Fruit fly (Drosophila melanogaster): ENCODE results near the gene CG17350.

The CG17350 gene

DNA sequence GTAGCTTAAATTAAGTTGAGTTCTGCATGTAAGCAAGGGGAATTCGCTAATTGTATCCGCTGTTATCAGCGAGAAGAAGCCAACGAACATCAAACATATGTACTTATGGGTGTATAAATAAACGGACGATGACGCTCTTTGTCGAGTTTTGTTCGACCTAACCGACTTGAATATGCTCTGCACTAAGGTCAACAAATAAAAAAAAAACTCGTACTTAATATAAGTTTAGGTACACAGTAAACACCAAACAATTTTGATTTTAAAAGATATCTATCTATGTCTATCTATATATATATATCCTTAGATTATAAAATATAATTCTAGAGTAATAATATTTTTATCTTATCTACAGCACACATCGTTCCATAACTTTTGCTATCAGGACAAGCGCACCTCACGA, 16.1 kb upstream of the CG17350 start (continued):
- TF ChIP-seq Sox102F (GFP tag; optimal IDR thresholded peaks at IDR 0.05) (peak; percentile 59), Sox14 (GFP tag; optimal IDR thresholded peaks at IDR 0.05) (peak; percentile 48), Eip78C (GFP tag) (peak; percentile 90), dac (GFP tag; optimal IDR thresholded peaks at IDR 0.05) (no peak), acj6 (GFP tag; optimal IDR thresholded peaks at IDR 0.05) (peak; percentile 70), Hr39 (GFP tag; optimal IDR thresholded peaks at IDR 0.05) (peak; percentile 46), eg (GFP tag; IDR thresholded peaks at IDR 0.05) (peak; percentile 55; the same call in 2 of the 3 replicates), CG7368 (GFP tag; optimal IDR thresholded peaks at IDR 0.05) (peak; percentile 41), Lpt (GFP tag; optimal IDR thresholded peaks at IDR 0.05) (no peak), CG11294 (GFP tag; IDR thresholded peaks at IDR 0.05) (no peak), CG11762 (GFP tag; optimal IDR thresholded peaks at IDR 0.05; ENCODE audit: insufficient read depth) (peak; percentile 51), Smox (GFP tag; optimal IDR thresholded peaks at IDR 0.05) (peak; percentile 58), CG34406 (GFP tag; optimal IDR thresholded peaks at IDR 0.05) (peak; percentile 69), dsx (GFP tag; optimal IDR thresholded peaks at IDR 0.05; ENCODE audit: poor library complexity, severe bottlenecking) (peak; percentile 49), vri (GFP tag; optimal IDR thresholded peaks at IDR 0.05) (peak; percentile 64), Gug (GFP tag; IDR thresholded peaks at IDR 0.05) (peak; percentile 46)

dm6 chr2L:19366301-19366700, 14.4 kb upstream of the CG17350 start:
- no peak for TF ChIP-seq Eip75B (GFP tag; optimal IDR thresholded peaks at IDR 0.05)
- TF ChIP-seq CG1621 (tag; optimal IDR thresholded peaks at IDR 0.05), result no peak
- TF ChIP-seq Eip78C (GFP tag), result peak; percentile 58
- peak in 1 of 2 experiments; percentile 41 for TF ChIP-seq ss (GFP tag; optimal IDR thresholded peaks at IDR 0.05)
- peak; percentile 77 for TF ChIP-seq svp (GFP tag)
- no peak for TF ChIP-seq Smox (GFP tag; optimal IDR thresholded peaks at IDR 0.05)
- peak; percentile 42 for TF ChIP-seq CG3919 (GFP tag; optimal IDR thresholded peaks at IDR 0.05)
- TF ChIP-seq Hr39 (GFP tag; optimal IDR thresholded peaks at IDR 0.05), result peak; percentile 8
- TF ChIP-seq topi (GFP tag; optimal IDR thresholded peaks at IDR 0.05), result peak; percentile 28
- peak; percentile 13 for TF ChIP-seq CG10631 (GFP tag; optimal IDR thresholded peaks at IDR 0.05)
- peak; percentile 17 for TF ChIP-seq cyc (GFP tag; optimal IDR thresholded peaks at IDR 0.05)
- peak; percentile 46; the same call in 1 of the 3 replicates for TF ChIP-seq CG6163 (GFP tag; IDR thresholded peaks at IDR 0.05)

- TF ChIP-seq CG9139 (GFP tag; optimal IDR thresholded peaks at IDR 0.05) (no peak), CG11902 (GFP tag; optimal IDR thresholded peaks at IDR 0.05) (no peak), CG8319 (GFP tag; optimal IDR thresholded peaks at IDR 0.05) (no peak), esn (GFP tag; optimal IDR thresholded peaks at IDR 0.05) (no peak), CG6808 (GFP tag; optimal IDR thresholded peaks at IDR 0.05) (no peak), svp (GFP tag) (no peak), CG3919 (GFP tag; optimal IDR thresholded peaks at IDR 0.05) (no peak), CG6792 (GFP tag; optimal IDR thresholded peaks at IDR 0.05) (no peak), CG1621 (tag; optimal IDR thresholded peaks at IDR 0.05) (no peak), Sox15 (GFP tag; optimal IDR thresholded peaks at IDR 0.05) (no peak), CG6854 (GFP tag; optimal IDR thresholded peaks at IDR 0.05) (no peak)
Observed at dm6 chr2L:19366730-19367129, 14.0 kb upstream of the CG17350 start.

DNA sequence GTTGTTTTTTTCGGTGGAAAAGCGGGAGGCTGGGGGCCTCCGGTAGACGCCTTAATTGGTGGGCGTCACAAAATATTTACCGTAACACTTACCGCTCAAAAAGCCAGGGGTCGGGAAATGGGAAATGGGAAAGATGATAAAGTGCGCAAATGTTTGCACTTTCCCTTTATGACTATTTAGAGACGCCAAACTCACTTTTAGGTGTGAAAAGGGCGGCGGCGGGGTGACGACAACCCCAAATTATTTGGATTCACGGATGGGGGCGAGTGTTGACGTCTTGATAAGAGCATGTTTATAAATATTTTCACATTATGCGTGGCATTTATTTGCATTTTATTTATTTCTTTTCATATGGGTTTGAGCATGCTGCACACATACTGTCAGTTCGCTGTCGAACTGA, 10.7 kb upstream of the CG17350 start, which contains the start of gene CG17349:
CG17349 (plus strand) TSS at position 400 of the 400 bp plus-strand sequence.
- TF ChIP-seq Eip93F (GFP tag; optimal IDR thresholded peaks at IDR 0.05) (no peak), fkh (GFP tag; optimal IDR thresholded peaks at IDR 0.05) (peak; percentile 68), ss (GFP tag; optimal IDR thresholded peaks at IDR 0.05) (no peak)

DNA sequence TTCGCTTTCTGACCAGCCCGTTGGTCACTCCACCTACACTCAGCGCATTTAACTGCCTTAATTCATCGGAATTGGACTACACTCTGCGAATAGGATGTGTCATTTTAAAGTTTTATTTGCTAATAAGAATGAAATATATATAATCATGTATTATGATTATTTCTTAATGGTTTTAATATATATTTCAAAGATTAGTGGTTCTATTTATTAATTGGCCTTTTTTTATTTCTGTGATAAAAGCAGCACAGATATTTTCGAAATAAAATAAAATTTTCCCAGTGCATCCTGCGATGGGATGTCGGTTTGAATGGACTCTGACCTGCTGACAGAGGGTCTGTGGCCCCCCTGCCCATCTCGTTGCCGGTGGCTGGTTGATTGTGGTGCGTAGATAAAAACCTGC, 6.9 kb upstream of the CG17350 start:
- no peak for TF ChIP-seq CG10631 (GFP tag; optimal IDR thresholded peaks at IDR 0.05)
- TF ChIP-seq Sox102F (GFP tag; optimal IDR thresholded peaks at IDR 0.05), result no peak
- no peak for TF ChIP-seq Gug (GFP tag; IDR thresholded peaks at IDR 0.05)
- peak; percentile 31 for TF ChIP-seq svp (GFP tag)
- no peak for TF ChIP-seq fd85E (GFP tag; optimal IDR thresholded peaks at IDR 0.05)
- no peak for TF ChIP-seq CG3032 (tag; optimal IDR thresholded peaks at IDR 0.05)
- TF ChIP-seq OdsH (GFP tag; optimal IDR thresholded peaks at IDR 0.05), result no peak

All from whole organism, prepupa.